2 fruit fly cellular contexts compared by ENCODE assay signal in genomic region chr2L:1433732-1434131, dm6.
TF ChIP-seq lines count a peak whose summit lies in the region.

No protein-coding gene starts in this region.

TF ChIP-seq in whole organism, embryonic, 481 proteins besides CTCF, POLR2A, EP300 and RAD21 (continued from another document and continues in another):
- TF ChIP-seq CG6813 (GFP tag; optimal IDR thresholded peaks at IDR 0.05; lab: Kevin White, UChicago) (peak; percentile 88), Aef1 (GFP tag; IDR thresholded peaks at IDR 0.05; lab: Robert Waterston, UW) (no peak), lab (GFP tag; optimal IDR thresholded peaks at IDR 0.05; lab: Kevin White, UChicago) (peak; percentile 91), z (GFP tag; IDR thresholded peaks at IDR 0.05; lab: Robert Waterston, UW) (peak; percentile 73; the same call in 2 of the 3 replicates), pho (GFP tag; optimal IDR thresholded peaks at IDR 0.05; lab: Kevin White, UChicago) (peak; percentile 15), NFAT (GFP tag; IDR thresholded peaks at IDR 0.05; lab: Robert Waterston, UW) (peak; percentile 72), Hey (tag; optimal IDR thresholded peaks at IDR 0.05; lab: Kevin White, UChicago) (peak; percentile 36), CG17328 (GFP tag; IDR thresholded peaks at IDR 0.05; lab: Robert Waterston, UW) (peak; percentile 86), tgo (GFP tag; IDR thresholded peaks at IDR 0.05; lab: Robert Waterston, UW) (no peak), MBD-R2 (GFP tag; IDR thresholded peaks at IDR 0.05; lab: Robert Waterston, UW) (no peak), CG13424 (tag; optimal IDR thresholded peaks at IDR 0.05; lab: Kevin White, UChicago) (peak; percentile 15), Fer1 (GFP tag; optimal IDR thresholded peaks at IDR 0.05; lab: Kevin White, UChicago) (peak; percentile 84), Abd-B (GFP tag; optimal IDR thresholded peaks at IDR 0.05; lab: Kevin White, UChicago) (peak; percentile 40), lov (optimal IDR thresholded peaks at IDR 0.05; lab: Kevin White, UChicago) (no peak), lov (GFP tag; IDR thresholded peaks at IDR 0.05; lab: Robert Waterston, UW) (peak; percentile 94), crol (GFP tag; IDR thresholded peaks at IDR 0.05; lab: Robert Waterston, UW) (peak; percentile 77), CG6791 (GFP tag; IDR thresholded peaks at IDR 0.05; lab: Robert Waterston, UW; ENCODE audit: partially characterized antibody) (no peak), CG1529 (GFP tag; optimal IDR thresholded peaks at IDR 0.05; lab: Kevin White, UChicago) (peak; percentile 94), CG11456 (GFP tag; IDR thresholded peaks at IDR 0.05; lab: Robert Waterston, UW) (no peak), Hmr (GFP tag; optimal IDR thresholded peaks at IDR 0.05; lab: Kevin White, UChicago) (peak; percentile 70), Jarid2 (GFP tag; optimal IDR thresholded peaks at IDR 0.05; lab: Kevin White, UChicago) (peak; percentile 77), hkb (optimal IDR thresholded peaks at IDR 0.05; lab: Kevin White, UChicago) (no peak), hkb (GFP tag; IDR thresholded peaks at IDR 0.05; lab: Robert Waterston, UW) (no peak), ara (GFP tag; IDR thresholded peaks at IDR 0.05; lab: Robert Waterston, UW) (peak; percentile 95), CG12659 (GFP tag; optimal IDR thresholded peaks at IDR 0.05; lab: Kevin White, UChicago) (peak; percentile 59), CG9932 (GFP tag; IDR thresholded peaks at IDR 0.05; lab: Robert Waterston, UW) (peak; percentile 33; the same call in 1 of the 2 replicates), H15 (GFP tag; IDR thresholded peaks at IDR 0.05; lab: Robert Waterston, UW) (peak; percentile 96), slp2 (GFP tag; optimal IDR thresholded peaks at IDR 0.05; lab: Kevin White, UChicago) (peak; percentile 96), mam (GFP tag; optimal IDR thresholded peaks at IDR 0.05; lab: Kevin White, UChicago) (peak; percentile 81), Med (GFP tag; lab: Kevin White, UChicago) (peak; percentile 64), sug (tag; optimal IDR thresholded peaks at IDR 0.05; lab: Kevin White, UChicago) (peak; percentile 66), CG18476 (GFP tag; optimal IDR thresholded peaks at IDR 0.05; lab: Kevin White, UChicago) (no peak), Dip2 (GFP tag; IDR thresholded peaks at IDR 0.05; lab: Robert Waterston, UW) (peak; percentile 66), zen2 (GFP tag; IDR thresholded peaks at IDR 0.05; lab: Robert Waterston, UW; ENCODE audit: partially characterized antibody) (no peak), aop (GFP tag; IDR thresholded peaks at IDR 0.05; lab: Robert Waterston, UW) (peak; percentile 86), Fer2 (tag; optimal IDR thresholded peaks at IDR 0.05; lab: Kevin White, UChicago) (peak; percentile 66), cato (GFP tag; optimal IDR thresholded peaks at IDR 0.05; lab: Kevin White, UChicago; ENCODE audit: borderline replicate concordance) (peak; percentile 83), psq (GFP tag; optimal IDR thresholded peaks at IDR 0.05; lab: Kevin White, UChicago) (peak; percentile 69), da (GFP tag; optimal IDR thresholded peaks at IDR 0.05; lab: Kevin White, UChicago) (no peak), Dll (GFP tag; IDR thresholded peaks at IDR 0.05; lab: Robert Waterston, UW; ENCODE audit: partially characterized antibody) (no peak), Mad (GFP tag; optimal IDR thresholded peaks at IDR 0.05; lab: Kevin White, UChicago) (no peak), CG12299 (tag; optimal IDR thresholded peaks at IDR 0.05; lab: Kevin White, UChicago) (peak; percentile 73), chm (GFP tag; IDR thresholded peaks at IDR 0.05; lab: Robert Waterston, UW) (no peak), caup (GFP tag; optimal IDR thresholded peaks at IDR 0.05; lab: Kevin White, UChicago; ENCODE audit: severe bottlenecking) (no peak), cwo (GFP tag; optimal IDR thresholded peaks at IDR 0.05; lab: Kevin White, UChicago) (peak; percentile 78), CG31365 (tag; optimal IDR thresholded peaks at IDR 0.05; lab: Kevin White, UChicago) (peak; percentile 80), dpn (GFP tag; optimal IDR thresholded peaks at IDR 0.05; lab: Kevin White, UChicago) (peak; percentile 54 to 82), slbo (GFP tag; IDR thresholded peaks at IDR 0.05; lab: Robert Waterston, UW) (peak; percentile 83), ken (GFP tag; IDR thresholded peaks at IDR 0.05; lab: Robert Waterston, UW) (no peak), ttk (GFP tag; IDR thresholded peaks at IDR 0.05; lab: Robert Waterston, UW) (no peak), CG6272 (GFP tag; IDR thresholded peaks at IDR 0.05; lab: Robert Waterston, UW) (peak; percentile 88), CG18764 (GFP tag; optimal IDR thresholded peaks at IDR 0.05; lab: Kevin White, UChicago) (peak; percentile 94), sens-2 (GFP tag; IDR thresholded peaks at IDR 0.05; lab: Robert Waterston, UW) (peak; percentile 95), CG17568 (GFP tag; optimal IDR thresholded peaks at IDR 0.05; lab: Kevin White, UChicago) (no peak), CG1024 (GFP tag; IDR thresholded peaks at IDR 0.05; lab: Robert Waterston, UW) (peak; percentile 57; the same call in 1 of the 2 replicates), CG4360 (GFP tag; IDR thresholded peaks at IDR 0.05; lab: Robert Waterston, UW) (peak; percentile 59), CG17802 (tag; optimal IDR thresholded peaks at IDR 0.05; lab: Kevin White, UChicago) (peak; percentile 83), CG9876 (GFP tag; optimal IDR thresholded peaks at IDR 0.05; lab: Kevin White, UChicago) (peak; percentile 89), dmrt11E (tag; optimal IDR thresholded peaks at IDR 0.05; lab: Kevin White, UChicago) (peak; percentile 57), schlank (tag; optimal IDR thresholded peaks at IDR 0.05; lab: Kevin White, UChicago) (no peak), CG7372 (GFP tag; IDR thresholded peaks at IDR 0.05; lab: Robert Waterston, UW) (peak; percentile 88), CG10209 (GFP tag; optimal IDR thresholded peaks at IDR 0.05; lab: Kevin White, UChicago) (peak; percentile 65), crc (GFP tag; optimal IDR thresholded peaks at IDR 0.05; lab: Kevin White, UChicago) (peak; percentile 85), E2f1 (GFP tag; IDR thresholded peaks at IDR 0.05; lab: Robert Waterston, UW) (peak; percentile 94), CG3163 (GFP tag; optimal IDR thresholded peaks at IDR 0.05; lab: Kevin White, UChicago) (peak; percentile 35), CG3407 (GFP tag; optimal IDR thresholded peaks at IDR 0.05; lab: Kevin White, UChicago) (peak; percentile 91), MESR4 (GFP tag; optimal IDR thresholded peaks at IDR 0.05; lab: Kevin White, UChicago) (peak; percentile 36)

TF ChIP-seq in whole organism, prepupa, 60 proteins besides CTCF, POLR2A, EP300 and RAD21 (continued from another document):
- TF ChIP-seq Blimp-1 (GFP tag; optimal IDR thresholded peaks at IDR 0.05; lab: Kevin White, UChicago), result peak; percentile 62
- no peak for TF ChIP-seq Eip78C (GFP tag; lab: Kevin White, UChicago)
- no peak for TF ChIP-seq topi (GFP tag; optimal IDR thresholded peaks at IDR 0.05; lab: Kevin White, UChicago)
- TF ChIP-seq CG32006 (GFP tag; optimal IDR thresholded peaks at IDR 0.05; lab: Kevin White, UChicago), result peak; percentile 25
- no peak for TF ChIP-seq Eip93F (GFP tag; optimal IDR thresholded peaks at IDR 0.05; lab: Kevin White, UChicago)
- TF ChIP-seq Hr4 (GFP tag; optimal IDR thresholded peaks at IDR 0.05; lab: Kevin White, UChicago), result peak; percentile 82
- peak; percentile 73 for TF ChIP-seq CG6792 (GFP tag; optimal IDR thresholded peaks at IDR 0.05; lab: Kevin White, UChicago)
- peak; percentile 76 for TF ChIP-seq CG11294 (GFP tag; IDR thresholded peaks at IDR 0.05; lab: Robert Waterston, UW)
- TF ChIP-seq Smox (GFP tag; optimal IDR thresholded peaks at IDR 0.05; lab: Kevin White, UChicago), result no peak
- TF ChIP-seq cyc (GFP tag; optimal IDR thresholded peaks at IDR 0.05; lab: Kevin White, UChicago), result no peak
- no peak for TF ChIP-seq CG3919 (GFP tag; optimal IDR thresholded peaks at IDR 0.05; lab: Kevin White, UChicago)
- TF ChIP-seq CG4318 (GFP tag; optimal IDR thresholded peaks at IDR 0.05; lab: Kevin White, UChicago), result no peak
- TF ChIP-seq esn (GFP tag; optimal IDR thresholded peaks at IDR 0.05; lab: Kevin White, UChicago), result peak; percentile 88
- TF ChIP-seq fd59A (GFP tag; optimal IDR thresholded peaks at IDR 0.05; lab: Kevin White, UChicago), result peak; percentile 85
- TF ChIP-seq fkh (GFP tag; optimal IDR thresholded peaks at IDR 0.05; lab: Kevin White, UChicago), result no peak
- TF ChIP-seq Gug (GFP tag; IDR thresholded peaks at IDR 0.05; lab: Robert Waterston, UW), result peak; percentile 74
- no peak for TF ChIP-seq ss (GFP tag; optimal IDR thresholded peaks at IDR 0.05; lab: Kevin White, UChicago)
- TF ChIP-seq CG15336 (GFP tag; IDR thresholded peaks at IDR 0.05; lab: Robert Waterston, UW), result no peak
- TF ChIP-seq CG8319 (GFP tag; optimal IDR thresholded peaks at IDR 0.05; lab: Kevin White, UChicago), result peak; percentile 90
- peak; percentile 19 for TF ChIP-seq Hr39 (GFP tag; optimal IDR thresholded peaks at IDR 0.05; lab: Kevin White, UChicago)
- TF ChIP-seq lz (GFP tag; optimal IDR thresholded peaks at IDR 0.05; lab: Kevin White, UChicago), result peak; percentile 17
- peak; percentile 71 for TF ChIP-seq CG1621 (tag; optimal IDR thresholded peaks at IDR 0.05; lab: Kevin White, UChicago)
- peak; percentile 77 for TF ChIP-seq CG8119 (GFP tag; IDR thresholded peaks at IDR 0.05; lab: Robert Waterston, UW)
- TF ChIP-seq CG16779 (tag; optimal IDR thresholded peaks at IDR 0.05; lab: Kevin White, UChicago), result peak; percentile 70
- TF ChIP-seq Met (GFP tag; optimal IDR thresholded peaks at IDR 0.05; lab: Kevin White, UChicago), result peak; percentile 89
- TF ChIP-seq salr (GFP tag; optimal IDR thresholded peaks at IDR 0.05; lab: Kevin White, UChicago), result peak in 1 of 2 experiments; percentile 58
- peak; percentile 87 for TF ChIP-seq CG3032 (tag; optimal IDR thresholded peaks at IDR 0.05; lab: Kevin White, UChicago)
- no peak for TF ChIP-seq CG6163 (GFP tag; IDR thresholded peaks at IDR 0.05; lab: Robert Waterston, UW)
- peak; percentile 90 for TF ChIP-seq spab (GFP tag; optimal IDR thresholded peaks at IDR 0.05; lab: Kevin White, UChicago)
- TF ChIP-seq fd85E (GFP tag; optimal IDR thresholded peaks at IDR 0.05; lab: Kevin White, UChicago), result peak; percentile 50
- TF ChIP-seq Hr38 (GFP tag; optimal IDR thresholded peaks at IDR 0.05; lab: Kevin White, UChicago), result no peak
- no peak for TF ChIP-seq Sox15 (GFP tag; optimal IDR thresholded peaks at IDR 0.05; lab: Kevin White, UChicago)
- peak; percentile 83 for TF ChIP-seq CG31627 (GFP tag; optimal IDR thresholded peaks at IDR 0.05; lab: Kevin White, UChicago)
- no peak for TF ChIP-seq Lpt (GFP tag; optimal IDR thresholded peaks at IDR 0.05; lab: Kevin White, UChicago)
- peak; percentile 49 for TF ChIP-seq CG6854 (GFP tag; optimal IDR thresholded peaks at IDR 0.05; lab: Kevin White, UChicago)
- no peak for TF ChIP-seq CG11902 (GFP tag; optimal IDR thresholded peaks at IDR 0.05; lab: Kevin White, UChicago)
- TF ChIP-seq CG34406 (GFP tag; optimal IDR thresholded peaks at IDR 0.05; lab: Kevin White, UChicago), result no peak
- TF ChIP-seq CG11762 (GFP tag; optimal IDR thresholded peaks at IDR 0.05; lab: Kevin White, UChicago; ENCODE audit: insufficient read depth), result peak; percentile 91
